Worm (Caenorhabditis elegans): ENCODE results near the gene pgph-2.

- TF ChIP-seq unc-39 (tag; optimal IDR thresholded peaks at IDR 0.05), result no peak
- no peak for TF ChIP-seq snpc-4 (tag; optimal IDR thresholded peaks at IDR 0.05)
- no peak for TF ChIP-seq lin-13 (GFP tag; optimal IDR thresholded peaks at IDR 0.05)
- TF ChIP-seq zag-1 (tag; optimal IDR thresholded peaks at IDR 0.05), result no peak
- no peak for TF ChIP-seq lsy-2 (tag; optimal IDR thresholded peaks at IDR 0.05)
- no peak for TF ChIP-seq dmd-4 (tag; optimal IDR thresholded peaks at IDR 0.05)
- no peak for TF ChIP-seq ztf-4 (tag; optimal IDR thresholded peaks at IDR 0.05)
- TF ChIP-seq unc-62 (GFP tag; optimal IDR thresholded peaks at IDR 0.05), result no peak
- TF ChIP-seq ceh-16 (tag; optimal IDR thresholded peaks at IDR 0.05), result no peak
- no peak for TF ChIP-seq ztf-11 (tag; optimal IDR thresholded peaks at IDR 0.05)
- no peak for TF ChIP-seq fos-1 (tag; optimal IDR thresholded peaks at IDR 0.05)
- no peak for TF ChIP-seq nhr-11 (tag; optimal IDR thresholded peaks at IDR 0.05)
Measured at ce11 chrV:5753432-5753831, 11.5 kb upstream of the pgph-2 start, which contains the start of gene pgph-1.
